Worm (Caenorhabditis elegans): ENCODE data around the gene tir-1.

- no peak for TF ChIP-seq nhr-28 (tag; optimal IDR thresholded peaks at IDR 0.05)
- no peak for TF ChIP-seq unc-62 (GFP tag; optimal IDR thresholded peaks at IDR 0.05)
- TF ChIP-seq mls-2 (tag; optimal IDR thresholded peaks at IDR 0.05): no peak
- TF ChIP-seq lin-32 (GFP tag; optimal IDR thresholded peaks at IDR 0.05): no peak
- TF ChIP-seq nhr-12 (tag; optimal IDR thresholded peaks at IDR 0.05): no peak
These were observed 22.3 kb downstream of the tir-1 start for ce11 chrIII:3878986-3879756.

All from whole organism, mixed stage, embryonic.